Worm (Caenorhabditis elegans): Measurements from ENCODE around the gene F37B12.1.

DNA sequence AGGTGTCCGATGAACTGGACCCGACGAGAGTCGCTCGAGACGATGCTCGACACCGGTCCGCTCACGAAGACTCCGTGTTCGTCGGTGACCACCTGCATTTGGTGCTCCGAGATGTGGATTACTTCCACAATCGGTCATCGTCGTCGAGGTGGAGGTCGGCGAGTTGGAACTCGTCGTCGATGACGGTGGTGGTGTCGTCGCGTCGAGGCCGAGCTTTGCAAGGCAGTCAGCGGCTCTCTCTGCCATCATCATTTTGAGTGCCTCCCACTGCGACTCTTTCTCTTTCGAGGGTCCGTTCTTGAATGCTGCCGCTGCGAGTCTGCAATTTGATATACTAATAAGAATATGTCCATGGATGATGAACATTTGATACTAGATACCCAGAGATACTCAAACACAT, 21.3 kb downstream of the F37B12.1 start:
- TF ChIP-seq lin-13 (tag; optimal IDR thresholded peaks at IDR 0.05) (no peak), tbx-8 (GFP tag; optimal IDR thresholded peaks at IDR 0.05) (no peak), nhr-12 (tag; optimal IDR thresholded peaks at IDR 0.05) (no peak), nhr-76 (tag; optimal IDR thresholded peaks at IDR 0.05) (no peak), pha-4 (tag; optimal IDR thresholded peaks at IDR 0.05) (no peak), unc-62 (GFP tag; optimal IDR thresholded peaks at IDR 0.05) (no peak), snpc-4 (tag; optimal IDR thresholded peaks at IDR 0.05) (no peak), blmp-1 (tag; optimal IDR thresholded peaks at IDR 0.05) (no peak), nhr-237 (tag; optimal IDR thresholded peaks at IDR 0.05) (no peak), elt-1 (tag; optimal IDR thresholded peaks at IDR 0.05; ENCODE audit: borderline replicate concordance, insufficient read depth) (no peak), flh-1 (GFP tag; optimal IDR thresholded peaks at IDR 0.05) (no peak), ham-2 (GFP tag; optimal IDR thresholded peaks at IDR 0.05) (no peak), nhr-28 (tag; optimal IDR thresholded peaks at IDR 0.05) (no peak), ceh-83 (GFP tag; optimal IDR thresholded peaks at IDR 0.05) (no peak)
